Fruit fly (Drosophila melanogaster) whole organism, embryonic: Measurements from ENCODE around the gene Ctr9.

ENCODE experiments used
- C15 ChIP-seq: fragments of 200-800 bp; sonication (Bioruptor generic); IDR thresholded peaks from 3 replicates; pipeline ENCODE4 v1.3.6; 2022; ENCODE audit warnings: missing biosample characterization, missing genetic modification characterization
- CG10543 ChIP-seq: fragments of 200-800 bp; sonication (Bioruptor generic); optimal IDR thresholded peaks from 3 replicates; lab custom pipeline; 2017; ENCODE audit warnings: missing biosample characterization, mild to moderate bottlenecking, missing genetic modification characterization, moderate library complexity
- CG10959 ChIP-seq: fragments of 200-800 bp; sonication (Bioruptor generic); IDR thresholded peaks from 2 replicates; pipeline ENCODE4 v1.3.6; 2022; ENCODE audit warnings: missing biosample characterization, missing genetic modification characterization
- CG11456 ChIP-seq: fragments of 200-800 bp; sonication (Bioruptor generic); IDR thresholded peaks from 3 replicates; pipeline ENCODE4 v1.3.6; 2022; ENCODE audit warnings: missing biosample characterization, missing genetic modification characterization
- CG12219 ChIP-seq: fragments of 200-800 bp; sonication (Bioruptor generic); optimal IDR thresholded peaks from 3 replicates; lab custom pipeline; 2018; ENCODE audit warnings: missing biosample characterization, mild to moderate bottlenecking, missing genetic modification characterization
- CG1233 ChIP-seq: fragments of 200-800 bp; sonication (Bioruptor generic); optimal IDR thresholded peaks from 4 replicates; lab custom pipeline; 2018; ENCODE audit warnings: missing biosample characterization, mild to moderate bottlenecking, missing genetic modification characterization
- CG12659 ChIP-seq: fragments of 200-800 bp; sonication (Bioruptor generic); optimal IDR thresholded peaks from 3 replicates; lab custom pipeline; 2017; ENCODE audit warnings: mild to moderate bottlenecking, missing biosample characterization, missing genetic modification reagents, missing genetic modification characterization
- CG13624 ChIP-seq: fragments of 200-800 bp; sonication (Bioruptor generic); optimal IDR thresholded peaks from 2 replicates; lab custom pipeline; 2016; ENCODE audit warnings: missing biosample characterization, missing genetic modification characterization
- CG15073 ChIP-seq: fragments of 200-800 bp; sonication (Bioruptor generic); optimal IDR thresholded peaks from 2 replicates; lab custom pipeline; 2016; ENCODE audit warnings: missing biosample characterization, missing genetic modification characterization
- CG17385 ChIP-seq: fragments of 200-800 bp; sonication (Bioruptor generic); optimal IDR thresholded peaks from 3 replicates; lab custom pipeline; 2018; ENCODE audit warnings: missing biosample characterization, mild to moderate bottlenecking, missing genetic modification characterization
- CG18599 ChIP-seq: fragments of 200-800 bp; sonication (Bioruptor generic); optimal IDR thresholded peaks from 3 replicates; lab custom pipeline; 2017; ENCODE audit warnings: missing biosample characterization, missing genetic modification characterization, mild to moderate bottlenecking, moderate library complexity, missing genetic modification reagents
- CG18619 ChIP-seq: fragments of 200-800 bp; sonication (Bioruptor generic); optimal IDR thresholded peaks from 3 replicates; lab custom pipeline; 2017; ENCODE audit warnings: missing biosample characterization, mild to moderate bottlenecking, missing genetic modification characterization
- CG4820 ChIP-seq: fragments of 200-800 bp; sonication (Bioruptor generic); optimal IDR thresholded peaks from 3 replicates; lab custom pipeline; 2016; ENCODE audit warnings: missing biosample characterization, missing genetic modification characterization
- CG5245 ChIP-seq: fragments of 200-800 bp; sonication (Bioruptor generic); optimal IDR thresholded peaks from 3 replicates; lab custom pipeline; 2016; ENCODE audit warnings: missing biosample characterization, missing genetic modification characterization
- CG7987 ChIP-seq: fragments of 200-800 bp; sonication (Bioruptor generic); optimal IDR thresholded peaks from 2 replicates; lab custom pipeline; 2018; ENCODE audit warnings: missing biosample characterization, mild to moderate bottlenecking, missing genetic modification characterization, moderate library complexity
- CG8359 ChIP-seq: fragments of 200-800 bp; sonication (Bioruptor generic); optimal IDR thresholded peaks from 2 replicates; lab custom pipeline; 2017; ENCODE audit warnings: missing biosample characterization, mild to moderate bottlenecking, missing genetic modification characterization, borderline replicate concordance
- CG8924 ChIP-seq: fragments of 200-800 bp; optimal IDR thresholded peaks from 3 replicates; lab custom pipeline; 2019; ENCODE audit warnings: missing biosample characterization, mild to moderate bottlenecking, missing genetic modification characterization, moderate library complexity
- CG8944 ChIP-seq: fragments of 200-800 bp; sonication (Bioruptor generic); optimal IDR thresholded peaks from 3 replicates; lab custom pipeline; 2016; ENCODE audit warnings: missing biosample characterization, missing genetic modification characterization
- CG9437 ChIP-seq: fragments of 200-800 bp; sonication (Bioruptor generic); optimal IDR thresholded peaks from 2 replicates; lab custom pipeline; 2018; ENCODE audit warnings: missing biosample characterization, mild to moderate bottlenecking, missing genetic modification characterization
- CG9797 ChIP-seq: fragments of 200-800 bp; sonication (Bioruptor generic); optimal IDR thresholded peaks from 3 replicates; lab custom pipeline; 2018; ENCODE audit warnings: missing biosample characterization, mild to moderate bottlenecking, missing genetic modification characterization
- Camta ChIP-seq: fragments of 200-800 bp; sonication (Bioruptor generic); optimal IDR thresholded peaks from 2 replicates; lab custom pipeline; 2016; ENCODE audit warnings: missing biosample characterization, missing genetic modification characterization
- Chrac-16 ChIP-seq: fragments of 200-800 bp; sonication (Bioruptor generic); optimal IDR thresholded peaks from 3 replicates; lab custom pipeline; 2016; ENCODE audit warnings: missing biosample characterization, missing genetic modification characterization
- Drgx ChIP-seq: fragments of 200-800 bp; sonication (Bioruptor generic); IDR thresholded peaks from 2 replicates; pipeline ENCODE4 v1.3.6; 2022; ENCODE audit warnings: missing biosample characterization, missing genetic modification characterization
- Fer2 ChIP-seq: fragments of 200-800 bp; sonication (Bioruptor generic); optimal IDR thresholded peaks from 2 replicates; lab custom pipeline; 2018; ENCODE audit warnings: missing biosample characterization, mild to moderate bottlenecking, missing genetic modification characterization, moderate library complexity
- HmgZ ChIP-seq: fragments of 200-800 bp; sonication (Bioruptor generic); optimal IDR thresholded peaks from 2 replicates; lab custom pipeline; 2018; ENCODE audit warnings: missing biosample characterization, mild to moderate bottlenecking, missing genetic modification characterization
- Kr ChIP-seq: fragments of 200-800 bp; sonication (Bioruptor generic); optimal IDR thresholded peaks from 2 replicates; lab custom pipeline; 2017; ENCODE audit warnings: missing biosample characterization, mild to moderate bottlenecking, missing genetic modification characterization
- NfI ChIP-seq: fragments of 200-800 bp; sonication (Bioruptor generic); optimal IDR thresholded peaks from 3 replicates; lab custom pipeline; 2018; ENCODE audit warnings: missing biosample characterization, mild to moderate bottlenecking, missing genetic modification characterization, moderate library complexity
- Poxn ChIP-seq: fragments of 200-800 bp; sonication (Bioruptor generic); IDR thresholded peaks from 2 replicates; pipeline ENCODE4 v1.3.6; 2022; ENCODE audit warnings: missing biosample characterization, missing genetic modification characterization
- Ptx1 ChIP-seq: fragments of 200-800 bp; sonication (Bioruptor generic); IDR thresholded peaks from 2 replicates; pipeline ENCODE4 v1.3.6; 2022; ENCODE audit warnings: missing biosample characterization, missing genetic modification characterization
- Rx ChIP-seq: fragments of 200-800 bp; sonication (Bioruptor generic); IDR thresholded peaks from 2 replicates; pipeline ENCODE4 v1.3.6; 2022; ENCODE audit warnings: missing biosample characterization, missing genetic modification characterization
- Spps ChIP-seq: fragments of 200-800 bp; sonication (Bioruptor generic); optimal IDR thresholded peaks from 2 replicates; lab custom pipeline; 2018; ENCODE audit warnings: missing biosample characterization, mild to moderate bottlenecking, missing genetic modification characterization
- Xbp1 ChIP-seq: fragments of 200-800 bp; sonication (Bioruptor generic); optimal IDR thresholded peaks from 3 replicates; lab custom pipeline; 2016; ENCODE audit warnings: missing biosample characterization, mild to moderate bottlenecking, missing genetic modification characterization
- abd-A ChIP-seq: fragments of 200-800 bp; sonication (Bioruptor generic); optimal IDR thresholded peaks from 3 replicates; lab custom pipeline; 2019; ENCODE audit warnings: missing biosample characterization, mild to moderate bottlenecking, missing genetic modification characterization, moderate library complexity
- cad ChIP-seq: fragments of >200 bp; optimal IDR thresholded peaks from 2 replicates; lab custom pipeline; 2017; ENCODE audit warnings: missing biosample characterization, missing genetic modification characterization
- cg ChIP-seq: fragments of 200-800 bp; sonication (Bioruptor generic); optimal IDR thresholded peaks from 3 replicates; lab custom pipeline; 2019; ENCODE audit warnings: missing biosample characterization, mild to moderate bottlenecking, missing genetic modification characterization, moderate library complexity
- dpn ChIP-seq, 2 experiments: fragments of 200-800 bp; sonication (Bioruptor generic); optimal IDR thresholded peaks; 3 replicates each; lab custom pipeline; 2016; ENCODE audit warnings: missing biosample characterization in 2 of 2, missing genetic modification characterization in 2 of 2
- eyg ChIP-seq: fragments of 200-800 bp; sonication (Bioruptor generic); optimal IDR thresholded peaks from 3 replicates; lab custom pipeline; 2016; ENCODE audit warnings: missing biosample characterization, missing genetic modification characterization
- fd3F ChIP-seq: fragments of 200-800 bp; sonication (Bioruptor generic); optimal IDR thresholded peaks from 2 replicates; lab custom pipeline; 2018; ENCODE audit warnings: missing biosample characterization, mild to moderate bottlenecking, missing genetic modification characterization, moderate library complexity
- h ChIP-seq: fragments of >200 bp; optimal IDR thresholded peaks from 2 replicates; lab custom pipeline; 2017
- ken ChIP-seq: fragments of 200-800 bp; sonication (Bioruptor generic); IDR thresholded peaks from 3 replicates; pipeline ENCODE4 v1.3.6; 2022; ENCODE audit warnings: missing biosample characterization, missing genetic modification characterization
- phol ChIP-seq: fragments of 200-800 bp; sonication (Bioruptor generic); optimal IDR thresholded peaks from 3 replicates; lab custom pipeline; 2018; ENCODE audit warnings: missing biosample characterization, mild to moderate bottlenecking, missing genetic modification characterization, moderate library complexity
- sens ChIP-seq: fragments of 200-800 bp; sonication (Bioruptor generic); peaks from one replicate; lab custom pipeline; 2016; ENCODE audit warnings: missing biosample characterization, missing genetic modification characterization
- slbo ChIP-seq: fragments of 200-800 bp; sonication (Bioruptor generic); IDR thresholded peaks from 2 replicates; pipeline ENCODE4 v1.3.6; 2022; ENCODE audit warnings: missing biosample characterization, missing genetic modification characterization
- slou ChIP-seq: fragments of 200-800 bp; sonication (Bioruptor generic); optimal IDR thresholded peaks from 3 replicates; lab custom pipeline; 2016; ENCODE audit warnings: missing biosample characterization, missing genetic modification characterization
- sna ChIP-seq: fragments of 200-800 bp; sonication (Bioruptor generic); IDR thresholded peaks from 2 replicates; pipeline ENCODE4 v1.3.6; 2022; ENCODE audit warnings: missing biosample characterization, missing genetic modification characterization; ENCODE audit not compliant: partially characterized antibody
- sqz ChIP-seq: fragments of 200-800 bp; sonication (Bioruptor generic); optimal IDR thresholded peaks from 3 replicates; lab custom pipeline; 2018; ENCODE audit warnings: missing biosample characterization, mild to moderate bottlenecking, missing genetic modification characterization
- stwl ChIP-seq: fragments of 200-800 bp; sonication (Bioruptor generic); optimal IDR thresholded peaks from 3 replicates; lab custom pipeline; 2018; ENCODE audit warnings: missing biosample characterization, mild to moderate bottlenecking, missing genetic modification characterization, moderate library complexity
- tap ChIP-seq: fragments of 200-800 bp; optimal IDR thresholded peaks from 3 replicates; lab custom pipeline; 2019; ENCODE audit warnings: missing biosample characterization, mild to moderate bottlenecking, missing genetic modification characterization, moderate library complexity
- tna ChIP-seq: fragments of 200-800 bp; sonication (Bioruptor generic); IDR thresholded peaks from 2 replicates; pipeline ENCODE4 v1.3.6; 2022; ENCODE audit warnings: missing biosample characterization, missing genetic modification characterization; ENCODE audit not compliant: partially characterized antibody
- vfl ChIP-seq: fragments of 200-800 bp; sonication (Bioruptor generic); optimal IDR thresholded peaks from 2 replicates; lab custom pipeline; 2016; ENCODE audit warnings: missing biosample characterization, missing genetic modification characterization
- vvl ChIP-seq: fragments of 200-800 bp; sonication (Bioruptor generic); IDR thresholded peaks from 2 replicates; pipeline ENCODE4 v1.3.6; 2022; ENCODE audit warnings: missing biosample characterization, missing genetic modification characterization

Ctr9 gene

dm6 chr3L:1323136-1323535 is 16.1 kb downstream of the Ctr9 start (continued):
- TF ChIP-seq CG8944 (GFP tag; lab: Kevin White, UChicago) = peak; percentile 82
- no peak for TF ChIP-seq abd-A (tag; lab: Kevin White, UChicago)
- TF ChIP-seq tap (tag; lab: Kevin White, UChicago) = peak; percentile 67
- TF ChIP-seq cg = no peak
- TF ChIP-seq CG12659 = peak; percentile 50
- peak; percentile 33 for TF ChIP-seq HmgZ (tag; lab: Kevin White, UChicago)
- TF ChIP-seq Poxn = no peak
- TF ChIP-seq Xbp1 = peak; percentile 75
- TF ChIP-seq CG9437 (GFP tag; lab: Kevin White, UChicago) = peak; percentile 60
- TF ChIP-seq C15 (GFP tag; lab: Robert Waterston, UW) = no peak
- no peak for TF ChIP-seq tna (GFP tag; lab: Robert Waterston, UW)
- no peak for TF ChIP-seq slou (GFP tag; lab: Kevin White, UChicago)
- peak; percentile 49 for TF ChIP-seq CG8359 (GFP tag; lab: Kevin White, UChicago)
- no peak for TF ChIP-seq fd3F (GFP tag; lab: Kevin White, UChicago)
- no peak for TF ChIP-seq CG7987
- TF ChIP-seq stwl = no peak
- peak; percentile 60 to 75 for TF ChIP-seq dpn (GFP tag; optimal IDR thresholded peaks at IDR 0.05; lab: Kevin White, UChicago)
- TF ChIP-seq Rx = 0 out of 2 replicates have a peak, but pooled peaks have one; percentile 16
- peak; percentile 55; the same call in 2 of the 3 replicates for TF ChIP-seq ken (GFP tag; lab: Robert Waterston, UW)
- peak; percentile 74 for TF ChIP-seq CG4820 (GFP tag; lab: Kevin White, UChicago)
- TF ChIP-seq sqz (GFP tag; lab: Kevin White, UChicago) = peak; percentile 51
- peak; percentile 25 for TF ChIP-seq eyg
- no peak for TF ChIP-seq Fer2 (tag; lab: Kevin White, UChicago)
- 0 out of 3 replicates have a peak, but pooled peaks have one; percentile 50 for TF ChIP-seq CG11456
- TF ChIP-seq Spps (tag; lab: Kevin White, UChicago) = peak; percentile 80
- no peak for TF ChIP-seq CG9797 (GFP tag; lab: Kevin White, UChicago)
- peak; percentile 67 for TF ChIP-seq Chrac-16 (GFP tag; lab: Kevin White, UChicago)
- TF ChIP-seq CG18599 = peak; percentile 50
- peak; percentile 44; the same call in 1 of the 2 replicates for TF ChIP-seq CG10959 (GFP tag; lab: Robert Waterston, UW)
- TF ChIP-seq CG10543 (GFP tag; lab: Kevin White, UChicago) = no peak
- TF ChIP-seq CG13624 (GFP tag; lab: Kevin White, UChicago) = peak; percentile 11
- TF ChIP-seq phol = peak; percentile 78
- TF ChIP-seq NfI = peak; percentile 68
- peak; percentile 13 for TF ChIP-seq CG1233
- TF ChIP-seq Camta (GFP tag; lab: Kevin White, UChicago) = peak; percentile 64
- peak; percentile 41 for TF ChIP-seq Ptx1 (GFP tag; lab: Robert Waterston, UW)
- peak; percentile 64 for TF ChIP-seq CG5245 (GFP tag; lab: Kevin White, UChicago)
- TF ChIP-seq vfl (GFP tag; lab: Kevin White, UChicago) = no peak
- TF ChIP-seq h (lab: Kevin White, UChicago) = no peak
- TF ChIP-seq vvl = peak; percentile 76
- peak; percentile 71 for TF ChIP-seq CG12219 (GFP tag; lab: Kevin White, UChicago)
- peak; percentile 45; the same call in 1 of the 2 replicates for TF ChIP-seq slbo (GFP tag; lab: Robert Waterston, UW)
- peak; percentile 73 for TF ChIP-seq CG17385 (GFP tag; lab: Kevin White, UChicago)
- no peak for TF ChIP-seq cad (GFP tag; lab: Kevin White, UChicago)
- no peak for TF ChIP-seq sna (GFP tag; lab: Robert Waterston, UW)
- no peak for TF ChIP-seq Kr (GFP tag; lab: Kevin White, UChicago)
- peak; percentile 5 for TF ChIP-seq CG18619 (GFP tag; lab: Kevin White, UChicago)
- TF ChIP-seq Drgx (GFP tag; lab: Robert Waterston, UW) = no peak
- TF ChIP-seq CG8924 (tag; lab: Kevin White, UChicago) = peak; percentile 78
- TF ChIP-seq CG15073 = no peak
- peak; percentile 96 for TF ChIP-seq sens (GFP tag; lab: Kevin White, UChicago)
